Fruit fly (Drosophila melanogaster) whole organism, embryonic: Measurements from ENCODE around the gene awd.
A peak's percentile ranks its signal among the peaks of the same experiment; 100 is the strongest.

ENCODE experiments used
- Antp ChIP-seq: fragments of 200-800 bp; sonication (Bioruptor generic); optimal IDR thresholded peaks from 3 replicates; lab custom pipeline; 2016; ENCODE audit warnings: missing biosample characterization, missing genetic modification characterization
- Asciz ChIP-seq: fragments of 200-800 bp; sonication (Bioruptor generic); optimal IDR thresholded peaks from 2 replicates; lab custom pipeline; 2017; ENCODE audit warnings: missing biosample characterization, mild to moderate bottlenecking, missing genetic modification characterization, missing genetic modification reagents
- B-H2 ChIP-seq: fragments of 200-800 bp; sonication (Bioruptor generic); optimal IDR thresholded peaks from 2 replicates; lab custom pipeline; 2018; ENCODE audit warnings: missing biosample characterization, mild to moderate bottlenecking, missing genetic modification characterization
- BEAF-32 ChIP-seq: fragments of 200-800 bp; sonication (Bioruptor generic); optimal IDR thresholded peaks from 3 replicates; lab custom pipeline; 2017; ENCODE audit warnings: missing biosample characterization, missing genetic modification characterization, mild to moderate bottlenecking, moderate library complexity, missing genetic modification reagents
- Bgb ChIP-seq: fragments of 200-800 bp; sonication (Bioruptor generic); IDR thresholded peaks from 2 replicates; pipeline ENCODE4 v1.3.6; 2022; ENCODE audit warnings: missing biosample characterization, missing genetic modification characterization; ENCODE audit not compliant: partially characterized antibody
- CG10274 ChIP-seq: fragments of 200-800 bp; sonication (Bioruptor generic); optimal IDR thresholded peaks from 3 replicates; lab custom pipeline; 2017; ENCODE audit warnings: missing biosample characterization, mild to moderate bottlenecking, missing genetic modification characterization
- CG11456 ChIP-seq: fragments of 200-800 bp; sonication (Bioruptor generic); IDR thresholded peaks from 3 replicates; pipeline ENCODE4 v1.3.6; 2022; ENCODE audit warnings: missing biosample characterization, missing genetic modification characterization
- CG11504 ChIP-seq: fragments of 200-800 bp; sonication (Bioruptor generic); optimal IDR thresholded peaks from 3 replicates; lab custom pipeline; 2019; ENCODE audit warnings: missing biosample characterization, mild to moderate bottlenecking, missing genetic modification characterization, moderate library complexity
- CG12219 ChIP-seq: fragments of 200-800 bp; sonication (Bioruptor generic); optimal IDR thresholded peaks from 3 replicates; lab custom pipeline; 2018; ENCODE audit warnings: missing biosample characterization, mild to moderate bottlenecking, missing genetic modification characterization
- CG12299 ChIP-seq: fragments of 200-800 bp; sonication (Bioruptor generic); optimal IDR thresholded peaks from 2 replicates; lab custom pipeline; 2018; ENCODE audit warnings: missing biosample characterization, mild to moderate bottlenecking, missing genetic modification characterization
- CG14667 ChIP-seq: fragments of 200-800 bp; sonication (Bioruptor generic); IDR thresholded peaks from 2 replicates; pipeline ENCODE4 v1.3.6; 2022; ENCODE audit warnings: missing biosample characterization, missing genetic modification characterization
- CG16863 ChIP-seq: fragments of 200-800 bp; sonication (Bioruptor generic); optimal IDR thresholded peaks from 3 replicates; lab custom pipeline; 2016; ENCODE audit warnings: missing biosample characterization, missing genetic modification characterization
- CG18619 ChIP-seq: fragments of 200-800 bp; sonication (Bioruptor generic); optimal IDR thresholded peaks from 3 replicates; lab custom pipeline; 2017; ENCODE audit warnings: missing biosample characterization, mild to moderate bottlenecking, missing genetic modification characterization
- CG2129 ChIP-seq: fragments of 200-800 bp; sonication (Bioruptor generic); IDR thresholded peaks from 2 replicates; pipeline ENCODE4 v1.3.6; 2022; ENCODE audit warnings: missing biosample characterization, missing genetic modification characterization; ENCODE audit not compliant: partially characterized antibody
- CG2712 ChIP-seq: fragments of 200-800 bp; optimal IDR thresholded peaks from 3 replicates; lab custom pipeline; 2019; ENCODE audit warnings: missing biosample characterization, mild to moderate bottlenecking, missing genetic modification characterization, moderate library complexity
- CG30431 ChIP-seq: fragments of 200-800 bp; sonication (Bioruptor generic); optimal IDR thresholded peaks from 2 replicates; lab custom pipeline; 2017; ENCODE audit warnings: missing biosample characterization, missing genetic modification characterization
- CG31441 ChIP-seq: fragments of 200-800 bp; sonication (Bioruptor generic); IDR thresholded peaks from 2 replicates; pipeline ENCODE4 v1.3.6; 2022; ENCODE audit warnings: missing biosample characterization, missing genetic modification characterization
- CG3726 ChIP-seq: fragments of 200-800 bp; sonication (Bioruptor generic); IDR thresholded peaks from 3 replicates; pipeline ENCODE4, ENCODE4 v1.3.6; 2022; ENCODE audit warnings: missing biosample characterization, missing genetic modification characterization
- CG3995 ChIP-seq: fragments of 200-800 bp; sonication (Bioruptor generic); optimal IDR thresholded peaks from 3 replicates; lab custom pipeline; 2016; ENCODE audit warnings: missing biosample characterization, missing genetic modification characterization
- CG4424 ChIP-seq: fragments of 200-800 bp; sonication (Bioruptor generic); optimal IDR thresholded peaks from 3 replicates; lab custom pipeline; 2016; ENCODE audit warnings: missing biosample characterization, missing genetic modification characterization
- CG4854 ChIP-seq: fragments of 200-800 bp; sonication (Bioruptor generic); optimal IDR thresholded peaks from 2 replicates; lab custom pipeline; 2016; ENCODE audit warnings: missing biosample characterization, missing genetic modification characterization, inconsistent platforms
- CG6689 ChIP-seq: fragments of 200-800 bp; sonication (Bioruptor generic); IDR thresholded peaks from 2 replicates; pipeline ENCODE4 v1.3.6; 2022; ENCODE audit warnings: missing biosample characterization, missing genetic modification characterization
- CG7357 ChIP-seq: fragments of 200-800 bp; sonication (Bioruptor generic); IDR thresholded peaks from 3 replicates; pipeline ENCODE4 v1.3.6; 2022; ENCODE audit warnings: missing biosample characterization, missing genetic modification characterization
- CG8478 ChIP-seq: fragments of >200 bp; optimal IDR thresholded peaks from 2 replicates; lab custom pipeline; 2018
- CG9437 ChIP-seq: fragments of 200-800 bp; sonication (Bioruptor generic); optimal IDR thresholded peaks from 2 replicates; lab custom pipeline; 2018; ENCODE audit warnings: missing biosample characterization, mild to moderate bottlenecking, missing genetic modification characterization
- CG9727 ChIP-seq: fragments of 200-800 bp; sonication (Bioruptor generic); optimal IDR thresholded peaks from 3 replicates; lab custom pipeline; 2017; ENCODE audit warnings: missing biosample characterization, mild to moderate bottlenecking, missing genetic modification characterization
- Elba2 ChIP-seq: fragments of 200-800 bp; sonication (Bioruptor generic); optimal IDR thresholded peaks from 3 replicates; lab custom pipeline; 2016; ENCODE audit warnings: missing biosample characterization, missing genetic modification characterization
- Gsc ChIP-seq: fragments of 200-800 bp; sonication (Bioruptor generic); IDR thresholded peaks from 2 replicates; pipeline ENCODE4 v1.3.6; 2022; ENCODE audit warnings: missing biosample characterization, missing genetic modification characterization
- HmgZ ChIP-seq: fragments of 200-800 bp; sonication (Bioruptor generic); optimal IDR thresholded peaks from 2 replicates; lab custom pipeline; 2018; ENCODE audit warnings: missing biosample characterization, mild to moderate bottlenecking, missing genetic modification characterization
- Hr51 ChIP-seq, 2 experiments: fragments of 200-800 bp; sonication (Bioruptor generic); optimal IDR thresholded peaks; 2 replicates in 1 of 2; 3 replicates in 1 of 2; lab custom pipeline; 2016 to 2018; ENCODE audit warnings: missing biosample characterization in 2 of 2, missing genetic modification characterization in 2 of 2, mild to moderate bottlenecking in 1 of 2, moderate library complexity in 1 of 2
- Hsf ChIP-seq: fragments of 200-800 bp; sonication (Bioruptor generic); optimal IDR thresholded peaks from 3 replicates; lab custom pipeline; 2016; ENCODE audit warnings: missing biosample characterization, missing genetic modification characterization
- Jarid2 ChIP-seq: fragments of 200-800 bp; sonication (Bioruptor generic); optimal IDR thresholded peaks from 3 replicates; lab custom pipeline; 2017; ENCODE audit warnings: mild to moderate bottlenecking, missing biosample characterization, missing genetic modification reagents, missing genetic modification characterization
- Lhr ChIP-seq: fragments of 200-800 bp; sonication (Bioruptor generic); optimal IDR thresholded peaks from 3 replicates; lab custom pipeline; 2017; ENCODE audit warnings: mild to moderate bottlenecking, missing biosample characterization, missing genetic modification reagents, missing genetic modification characterization
- Max ChIP-seq: fragments of 200-800 bp; sonication (Bioruptor generic); optimal IDR thresholded peaks from 2 replicates; lab custom pipeline; 2016; ENCODE audit warnings: missing biosample characterization, mild to moderate bottlenecking, missing genetic modification characterization
- Med ChIP-seq: fragments of 200-800 bp; sonication (Bioruptor generic); peaks from one replicate; lab custom pipeline; 2016; ENCODE audit warnings: missing biosample characterization, missing genetic modification characterization, mild to moderate bottlenecking, inconsistent platforms, moderate library complexity
- Six4 ChIP-seq: fragments of 200-800 bp; sonication (Bioruptor generic); optimal IDR thresholded peaks from 2 replicates; lab custom pipeline; 2016; ENCODE audit warnings: missing biosample characterization, missing genetic modification characterization
- Sry-β ChIP-seq: fragments of 200-800 bp; sonication (Bioruptor generic); optimal IDR thresholded peaks from 2 replicates; lab custom pipeline; 2018; ENCODE audit warnings: missing biosample characterization, mild to moderate bottlenecking, missing genetic modification characterization, moderate library complexity
- Usf ChIP-seq: fragments of 200-800 bp; sonication (Bioruptor generic); optimal IDR thresholded peaks from 2 replicates; lab custom pipeline; 2017; ENCODE audit warnings: missing genotype, missing biosample characterization, missing genetic modification characterization
- YL-1 ChIP-seq: fragments of 200-800 bp; sonication (Bioruptor generic); optimal IDR thresholded peaks from 3 replicates; lab custom pipeline; 2017; ENCODE audit warnings: missing biosample characterization, mild to moderate bottlenecking, missing genetic modification characterization
- ap ChIP-seq: fragments of 200-800 bp; sonication (Bioruptor generic); IDR thresholded peaks from 2 replicates; pipeline ENCODE4 v1.3.6; 2022; ENCODE audit warnings: missing biosample characterization, missing genetic modification characterization
- bsh ChIP-seq, 2 experiments: fragments of 200-800 bp; sonication (Bioruptor generic); optimal IDR thresholded peaks; 2 replicates each; lab custom pipeline; 2017 to 2018; ENCODE audit warnings: mild to moderate bottlenecking in 2 of 2, missing biosample characterization in 2 of 2, missing genetic modification characterization in 2 of 2, moderate library complexity in 1 of 2
- chm ChIP-seq: fragments of 200-800 bp; sonication (Bioruptor generic); IDR thresholded peaks from 2 replicates; pipeline ENCODE4 v1.3.6; 2022; ENCODE audit warnings: missing biosample characterization, missing genetic modification characterization
- dpn ChIP-seq, 2 experiments: fragments of 200-800 bp; sonication (Bioruptor generic); optimal IDR thresholded peaks; 3 replicates each; lab custom pipeline; 2016; ENCODE audit warnings: missing biosample characterization in 2 of 2, missing genetic modification characterization in 2 of 2
- eve ChIP-seq, 2 experiments: fragments of >200 bp; optimal IDR thresholded peaks; 2 replicates each; lab custom pipeline; 2017; ENCODE audit warnings: missing biosample characterization in 2 of 2, missing genetic modification characterization in 2 of 2
- odd ChIP-seq: fragments of 200-800 bp; sonication (Bioruptor generic); optimal IDR thresholded peaks from 2 replicates; lab custom pipeline; 2017; ENCODE audit warnings: missing biosample characterization, mild to moderate bottlenecking, missing genetic modification characterization
- pum ChIP-seq: fragments of 200-800 bp; sonication (Bioruptor generic); optimal IDR thresholded peaks from 2 replicates; lab custom pipeline; 2016; ENCODE audit warnings: missing biosample characterization, missing genetic modification characterization
- row ChIP-seq: fragments of 200-800 bp; sonication (Bioruptor generic); IDR thresholded peaks from 3 replicates; pipeline ENCODE4 v1.3.6; 2022; ENCODE audit warnings: missing biosample characterization, missing genetic modification characterization
- slp2 ChIP-seq: fragments of 200-800 bp; sonication (Bioruptor generic); optimal IDR thresholded peaks from 2 replicates; lab custom pipeline; 2016; ENCODE audit warnings: missing biosample characterization, missing genetic modification characterization
- zf30C ChIP-seq: fragments of 200-800 bp; sonication (Bioruptor generic); optimal IDR thresholded peaks from 3 replicates; lab custom pipeline; 2018; ENCODE audit warnings: missing biosample characterization, mild to moderate bottlenecking, missing genetic modification characterization

The awd gene

DNA sequence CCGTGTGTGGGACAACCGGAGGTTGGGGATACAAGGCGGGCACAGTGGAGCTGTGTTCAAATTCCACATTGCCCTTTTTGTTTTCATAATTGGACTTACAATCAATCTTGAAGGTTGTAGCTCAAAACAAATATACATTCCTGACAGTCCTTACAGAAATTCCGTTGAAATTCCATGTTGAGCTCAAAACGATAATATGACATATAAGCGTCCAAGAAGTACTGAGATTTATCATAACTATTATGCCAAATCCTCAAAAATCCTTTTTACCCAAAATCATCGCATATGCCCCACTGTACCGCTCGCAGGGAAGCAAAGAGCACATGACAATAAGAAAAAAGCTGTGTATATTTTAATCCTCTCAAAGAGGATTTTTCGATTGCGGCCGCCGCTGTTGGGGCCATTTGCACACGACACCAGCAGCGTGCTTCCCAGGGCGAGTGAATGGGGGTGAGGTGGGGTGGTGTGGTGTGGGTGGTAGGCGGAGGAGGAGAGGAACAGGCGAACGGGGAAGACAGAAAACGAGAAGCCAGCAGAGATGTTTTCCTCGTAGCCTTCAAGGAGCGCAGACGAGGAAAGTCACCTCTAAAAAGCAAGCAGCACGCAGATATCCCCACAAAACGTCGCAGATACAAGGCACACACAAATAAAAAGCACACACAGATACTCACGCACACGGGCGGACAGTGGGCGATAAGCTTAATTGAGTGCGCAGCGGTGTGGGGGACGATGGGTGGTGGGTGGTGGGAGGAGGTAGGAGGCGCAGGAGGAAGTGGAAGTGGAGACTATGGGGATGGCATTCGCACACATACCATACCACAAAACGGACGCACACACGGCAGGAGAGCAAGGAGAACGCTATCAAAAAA lies 28.3 kb downstream of the awd start (continued):
- TF ChIP-seq slp2 (GFP tag; lab: Kevin White, UChicago) = peak; percentile 1
- peak; percentile 51 to 64 for TF ChIP-seq bsh (GFP tag; optimal IDR thresholded peaks at IDR 0.05; lab: Kevin White, UChicago)
- TF ChIP-seq pum (GFP tag; lab: Kevin White, UChicago) = no peak
- TF ChIP-seq CG10274 (GFP tag; lab: Kevin White, UChicago) = peak; percentile 39
- TF ChIP-seq Jarid2 (GFP tag; lab: Kevin White, UChicago) = peak; percentile 15
- peak; percentile 94 for TF ChIP-seq Med (GFP tag; lab: Kevin White, UChicago)
- no peak for TF ChIP-seq BEAF-32 (GFP tag; lab: Kevin White, UChicago)
- peak; percentile 65 for TF ChIP-seq CG18619 (GFP tag; lab: Kevin White, UChicago)
- no peak for TF ChIP-seq Six4
- peak; percentile 22 for TF ChIP-seq B-H2 (GFP tag; lab: Kevin White, UChicago)
- peak; percentile 17; the same call in 1 of the 2 replicates for TF ChIP-seq Bgb (GFP tag; lab: Robert Waterston, UW)
- TF ChIP-seq CG11456 (GFP tag; lab: Robert Waterston, UW) = no peak
- no peak for TF ChIP-seq Gsc (GFP tag; lab: Robert Waterston, UW)
- no peak for TF ChIP-seq CG8478 (lab: Kevin White, UChicago)
- TF ChIP-seq odd (GFP tag; lab: Kevin White, UChicago) = no peak
- TF ChIP-seq Asciz (GFP tag; lab: Kevin White, UChicago) = no peak
- no peak for TF ChIP-seq CG4854 (GFP tag; lab: Kevin White, UChicago)
- TF ChIP-seq CG11504 (tag; lab: Kevin White, UChicago) = peak; percentile 76
- TF ChIP-seq Lhr (GFP tag; lab: Kevin White, UChicago) = no peak
- TF ChIP-seq eve (GFP tag; optimal IDR thresholded peaks at IDR 0.05; lab: Kevin White, UChicago) = no peak
- no peak for TF ChIP-seq zf30C (GFP tag; lab: Kevin White, UChicago)
- TF ChIP-seq CG14667 (GFP tag; lab: Robert Waterston, UW) = peak; percentile 35; the same call in 1 of the 2 replicates
- no peak for TF ChIP-seq CG12299 (tag; lab: Kevin White, UChicago)
- TF ChIP-seq CG30431 (GFP tag; lab: Kevin White, UChicago) = peak; percentile 60
- no peak for TF ChIP-seq YL-1
- TF ChIP-seq CG16863 = peak; percentile 33
- peak; percentile 50 for TF ChIP-seq CG12219
- TF ChIP-seq CG6689 (GFP tag; lab: Robert Waterston, UW) = peak; percentile 53; the same call in 1 of the 2 replicates
- peak; percentile 26 to 79 for TF ChIP-seq Hr51 (GFP tag; optimal IDR thresholded peaks at IDR 0.05; lab: Kevin White, UChicago)
- peak; percentile 63 for TF ChIP-seq Hsf (GFP tag; lab: Kevin White, UChicago)
- peak; percentile 36 for TF ChIP-seq Max (GFP tag; lab: Kevin White, UChicago)
- TF ChIP-seq Usf (GFP tag; lab: Kevin White, UChicago) = no peak
- no peak for TF ChIP-seq CG2129
- peak; percentile 42 for TF ChIP-seq CG31441 (GFP tag; lab: Robert Waterston, UW)
- peak; percentile 54; the same call in 2 of the 3 replicates for TF ChIP-seq CG7357 (GFP tag; lab: Robert Waterston, UW)
- TF ChIP-seq Sry-β (GFP tag; lab: Kevin White, UChicago) = no peak
- TF ChIP-seq row (GFP tag; lab: Robert Waterston, UW) = peak; percentile 72
- peak; percentile 34 for TF ChIP-seq CG4424 (GFP tag; lab: Kevin White, UChicago)
- TF ChIP-seq CG9437 (GFP tag; lab: Kevin White, UChicago) = peak; percentile 51
- no peak for TF ChIP-seq chm
- peak; percentile 67 for TF ChIP-seq CG9727 (GFP tag; lab: Kevin White, UChicago)
- no peak for TF ChIP-seq CG3726
- TF ChIP-seq Elba2 (GFP tag; lab: Kevin White, UChicago) = no peak
- no peak for TF ChIP-seq CG3995
- peak; percentile 45; the same call in 1 of the 2 replicates for TF ChIP-seq ap (GFP tag; lab: Robert Waterston, UW)
- peak; percentile 55 to 61 for TF ChIP-seq dpn (GFP tag; optimal IDR thresholded peaks at IDR 0.05; lab: Kevin White, UChicago)
- TF ChIP-seq Antp (GFP tag; lab: Kevin White, UChicago) = peak; percentile 58
- peak; percentile 42 for TF ChIP-seq HmgZ (tag; lab: Kevin White, UChicago)
- TF ChIP-seq CG2712 (tag; lab: Kevin White, UChicago) = peak; percentile 39
